Worm (Caenorhabditis elegans): ENCODE data around the gene oac-40.

The oac-40 gene

DNA sequence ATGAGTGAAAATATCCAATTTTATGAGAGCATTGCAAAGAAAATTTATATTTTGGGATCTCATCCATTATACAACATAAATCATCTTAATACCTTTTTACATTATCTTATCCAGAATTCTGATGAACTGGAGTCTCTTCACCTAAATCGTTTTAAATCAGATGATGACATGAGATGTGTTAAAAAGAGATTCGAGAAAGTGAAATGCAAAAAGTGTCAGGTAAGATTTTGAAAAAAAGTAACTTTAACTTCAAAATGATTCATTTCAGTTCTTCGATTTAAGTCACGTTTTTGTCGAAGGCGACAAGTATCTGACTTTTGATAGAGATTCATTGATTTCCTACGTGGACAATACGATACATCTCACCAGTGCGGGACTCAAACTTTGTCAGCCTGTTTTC, 2.3 kb downstream of the oac-40 start:
- TF ChIP-seq flt-1 (GFP tag; IDR thresholded peaks at IDR 0.05), result no peak
- no peak for TF ChIP-seq ztf-23 (GFP tag; IDR thresholded peaks at IDR 0.05)
- TF ChIP-seq ref-1 (GFP tag; conservative IDR thresholded peaks at IDR 0.05), result no peak
- TF ChIP-seq klf-2 (GFP tag; conservative IDR thresholded peaks at IDR 0.05), result no peak
- TF ChIP-seq cog-1 (tag; optimal IDR thresholded peaks at IDR 0.05), result no peak
- no peak for TF ChIP-seq T22C8.4 (GFP tag; IDR thresholded peaks at IDR 0.05)
- TF ChIP-seq tab-1 (GFP tag; IDR thresholded peaks at IDR 0.05), result no peak
- no peak for TF ChIP-seq ztf-29 (GFP tag; IDR thresholded peaks at IDR 0.05)
- TF ChIP-seq med-1 (GFP tag; optimal IDR thresholded peaks at IDR 0.05; ENCODE audit: insufficient read depth), result no peak

DNA sequence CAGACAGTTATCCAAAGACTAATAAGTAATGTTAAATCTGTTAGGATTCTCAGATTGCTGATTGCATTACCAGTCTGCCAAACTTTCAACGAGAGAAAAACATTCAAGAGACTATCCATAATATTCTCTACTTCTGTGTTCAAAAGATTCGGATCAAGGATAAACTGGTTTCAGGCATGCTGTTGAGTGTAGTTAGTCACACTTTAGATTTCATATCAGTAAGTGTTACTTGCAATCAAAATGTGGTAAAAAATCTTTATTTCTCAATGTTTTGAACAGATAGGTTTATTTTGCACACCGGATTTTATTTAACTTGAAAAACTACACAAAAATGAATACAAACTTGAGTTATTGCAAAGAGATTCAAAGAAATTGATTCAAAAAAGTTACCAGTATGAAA, 5.5 kb downstream of the oac-40 start, which contains the start of gene oac-41:
oac-41 (minus strand) TSS at position 101 of the 400 bp plus-strand sequence.
- no peak for TF ChIP-seq ztf-23 (GFP tag; IDR thresholded peaks at IDR 0.05)
- TF ChIP-seq tab-1 (GFP tag; IDR thresholded peaks at IDR 0.05), result no peak
- no peak for TF ChIP-seq med-1 (GFP tag; optimal IDR thresholded peaks at IDR 0.05; ENCODE audit: insufficient read depth)
- no peak for TF ChIP-seq T22C8.4 (GFP tag; IDR thresholded peaks at IDR 0.05)
- no peak for TF ChIP-seq cog-1 (tag; optimal IDR thresholded peaks at IDR 0.05)
- TF ChIP-seq flt-1 (GFP tag; IDR thresholded peaks at IDR 0.05), result no peak
- no peak for TF ChIP-seq klf-2 (GFP tag; conservative IDR thresholded peaks at IDR 0.05)
- TF ChIP-seq ztf-29 (GFP tag; IDR thresholded peaks at IDR 0.05), result no peak
- no peak for TF ChIP-seq ref-1 (GFP tag; conservative IDR thresholded peaks at IDR 0.05)

DNA sequence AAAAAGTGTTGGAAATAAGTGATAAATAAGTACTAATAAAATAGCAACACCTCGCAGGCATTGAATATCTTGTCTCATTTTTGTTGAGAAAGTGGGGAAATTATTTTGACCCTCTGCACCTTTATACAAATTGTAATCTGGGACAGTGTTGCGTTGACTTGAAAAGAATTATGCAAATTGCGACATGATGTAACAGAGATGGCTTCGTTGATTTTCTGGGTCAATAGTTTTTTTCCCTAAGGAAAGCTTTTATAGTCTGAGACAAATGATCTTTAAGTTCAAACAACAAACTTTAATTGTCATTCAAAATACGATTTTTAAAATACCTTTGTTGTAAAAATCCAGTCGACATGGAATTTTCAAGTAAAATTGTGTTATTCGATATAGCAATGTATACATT, 8.1 kb downstream of the oac-40 start, which contains the start of gene bus-1:
bus-1 (minus strand) TSS at position 101 of the 400 bp plus-strand sequence.
- no peak for TF ChIP-seq cog-1 (tag; optimal IDR thresholded peaks at IDR 0.05)
- TF ChIP-seq ztf-23 (GFP tag; IDR thresholded peaks at IDR 0.05), result no peak
- no peak for TF ChIP-seq ref-1 (GFP tag; conservative IDR thresholded peaks at IDR 0.05)
- TF ChIP-seq med-1 (GFP tag; optimal IDR thresholded peaks at IDR 0.05; ENCODE audit: insufficient read depth), result no peak

DNA sequence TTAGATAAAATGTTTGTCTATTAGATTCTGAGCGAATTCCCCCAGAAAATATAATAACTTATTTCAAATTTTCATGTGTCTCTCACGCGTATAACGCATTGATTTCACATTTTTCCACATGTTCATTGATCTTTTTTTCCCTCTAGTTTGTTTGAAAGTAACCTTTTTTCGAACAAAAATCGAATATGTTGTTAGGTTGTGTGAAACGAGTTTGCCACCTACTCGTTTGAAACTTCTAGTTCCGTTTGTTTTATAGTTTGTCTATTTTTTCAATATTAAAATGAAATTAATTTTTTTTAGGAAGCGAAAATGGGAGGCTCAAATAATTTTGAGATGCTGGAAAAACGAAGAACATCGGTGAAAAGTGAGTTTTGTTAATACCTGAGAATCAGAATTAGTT, 13.7 kb downstream of the oac-40 start, which contains the start of gene C25E10.5:
C25E10.5 (plus strand) TSS at position 301 of the 400 bp plus-strand sequence.
- no peak for TF ChIP-seq ztf-23 (GFP tag; IDR thresholded peaks at IDR 0.05)
- no peak for TF ChIP-seq T22C8.4 (GFP tag; IDR thresholded peaks at IDR 0.05)
- TF ChIP-seq med-1 (GFP tag; optimal IDR thresholded peaks at IDR 0.05; ENCODE audit: insufficient read depth), result no peak
- TF ChIP-seq ztf-29 (GFP tag; IDR thresholded peaks at IDR 0.05), result no peak

DNA sequence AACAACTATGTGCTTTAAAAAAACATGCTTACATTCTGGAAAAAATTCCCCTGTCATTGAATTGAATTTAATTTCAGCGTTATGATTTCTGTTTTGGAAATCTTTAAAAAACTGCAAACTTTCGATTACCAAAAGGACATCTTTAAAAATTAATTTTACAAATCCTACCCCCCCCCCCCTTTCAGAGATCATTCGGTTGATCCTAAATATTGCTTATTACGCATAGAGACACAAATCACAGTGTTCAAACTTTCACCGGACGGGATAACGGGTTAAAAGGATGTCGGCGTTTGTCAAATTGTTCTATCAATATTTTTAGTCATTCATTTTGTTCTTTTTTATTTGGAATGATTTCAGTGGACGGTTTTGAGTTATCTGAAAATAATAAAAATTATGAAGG, 16.7 kb downstream of the oac-40 start, which contains the start of gene C25E10.4:
C25E10.4 (plus strand) TSS at position 301 of the 400 bp plus-strand sequence.
- TF ChIP-seq ztf-23 (GFP tag; IDR thresholded peaks at IDR 0.05) (no peak), cog-1 (tag; optimal IDR thresholded peaks at IDR 0.05) (no peak), ztf-29 (GFP tag; IDR thresholded peaks at IDR 0.05) (no peak), tab-1 (GFP tag; IDR thresholded peaks at IDR 0.05) (no peak), flt-1 (GFP tag; IDR thresholded peaks at IDR 0.05) (no peak), ref-1 (GFP tag; conservative IDR thresholded peaks at IDR 0.05) (no peak), klf-2 (GFP tag; conservative IDR thresholded peaks at IDR 0.05) (no peak), T22C8.4 (GFP tag; IDR thresholded peaks at IDR 0.05) (no peak), med-1 (GFP tag; optimal IDR thresholded peaks at IDR 0.05; ENCODE audit: insufficient read depth) (no peak)

DNA sequence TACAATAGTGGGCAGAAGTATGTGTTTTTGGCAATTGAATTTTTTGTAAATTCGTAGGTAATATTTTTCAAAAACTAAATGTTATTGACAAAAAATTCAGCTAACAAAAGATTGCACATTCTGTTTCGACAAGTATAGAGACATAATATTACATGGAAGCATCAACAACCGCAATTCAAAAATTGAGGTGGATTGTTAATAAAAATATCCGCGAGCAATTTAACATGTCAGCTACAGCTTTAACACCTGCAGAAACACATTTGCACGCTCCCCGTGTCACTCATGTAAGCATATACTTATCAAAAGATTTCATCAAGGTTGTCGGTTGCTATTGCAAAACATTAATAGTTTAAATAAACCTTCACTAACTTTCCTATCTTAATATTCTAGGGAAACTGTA, 19.1 kb downstream of the oac-40 start, which contains the start of gene srsx-34:
srsx-34 (plus strand) TSS at position 301 of the 400 bp plus-strand sequence.
- TF ChIP-seq ref-1 (GFP tag; conservative IDR thresholded peaks at IDR 0.05) (no peak), ztf-23 (GFP tag; IDR thresholded peaks at IDR 0.05) (no peak)

DNA sequence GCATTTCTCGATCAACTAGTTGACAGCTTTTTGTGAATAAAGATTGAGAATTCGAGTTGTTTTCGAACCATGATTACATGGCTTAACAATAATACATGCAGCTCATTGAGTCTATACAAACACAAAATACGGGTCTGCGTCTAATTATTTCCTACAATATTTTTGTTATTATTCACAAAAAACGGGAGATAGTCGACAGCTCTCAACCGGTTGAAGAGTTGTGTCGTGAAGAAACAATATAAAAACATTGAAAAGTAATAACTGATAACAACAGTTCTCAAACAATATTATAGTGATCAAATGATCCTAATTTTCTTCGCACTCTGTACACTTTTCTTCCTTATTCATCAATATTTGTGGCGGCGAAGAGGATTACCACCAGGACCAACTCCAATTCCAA, 24.5 kb downstream of the oac-40 start, which contains the start of gene cyp-33B1:
cyp-33B1 (plus strand) TSS at position 301 of the 400 bp plus-strand sequence.
- no peak for TF ChIP-seq cog-1 (tag; optimal IDR thresholded peaks at IDR 0.05)
- no peak for TF ChIP-seq ztf-29 (GFP tag; IDR thresholded peaks at IDR 0.05)
- TF ChIP-seq flt-1 (GFP tag; IDR thresholded peaks at IDR 0.05), result no peak
- no peak for TF ChIP-seq klf-2 (GFP tag; conservative IDR thresholded peaks at IDR 0.05)
- TF ChIP-seq med-1 (GFP tag; optimal IDR thresholded peaks at IDR 0.05; ENCODE audit: insufficient read depth), result no peak
- TF ChIP-seq tab-1 (GFP tag; IDR thresholded peaks at IDR 0.05), result no peak
- TF ChIP-seq ztf-23 (GFP tag; IDR thresholded peaks at IDR 0.05), result no peak
- no peak for TF ChIP-seq ref-1 (GFP tag; conservative IDR thresholded peaks at IDR 0.05)
- no peak for TF ChIP-seq T22C8.4 (GFP tag; IDR thresholded peaks at IDR 0.05)

DNA sequence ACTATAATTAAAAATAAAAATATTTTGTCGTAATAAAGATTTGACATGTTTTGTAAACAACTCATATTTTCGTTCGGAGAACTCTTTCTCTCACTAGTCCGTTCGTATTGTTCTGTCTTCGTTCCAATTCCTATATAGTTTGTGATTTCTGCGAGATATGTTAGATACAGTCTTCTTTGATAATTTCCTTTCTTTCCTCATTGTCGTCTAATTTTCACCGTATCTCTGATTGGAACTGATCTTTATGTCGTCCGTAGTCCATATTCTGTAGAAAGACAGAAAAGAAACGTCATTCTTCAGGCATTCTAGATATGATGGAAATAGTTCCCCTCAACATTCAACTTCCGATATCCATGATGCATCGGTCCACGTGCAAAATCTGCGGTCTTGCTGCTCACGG, 28.3 kb downstream of the oac-40 start, which contains the start of gene nhr-30:
nhr-30 (plus strand) TSS at position 301 of the 400 bp plus-strand sequence.
- TF ChIP-seq med-1 (GFP tag; optimal IDR thresholded peaks at IDR 0.05; ENCODE audit: insufficient read depth) (no peak), ref-1 (GFP tag; conservative IDR thresholded peaks at IDR 0.05) (no peak), cog-1 (tag; optimal IDR thresholded peaks at IDR 0.05) (no peak), tab-1 (GFP tag; IDR thresholded peaks at IDR 0.05) (no peak), ztf-29 (GFP tag; IDR thresholded peaks at IDR 0.05) (no peak), ztf-23 (GFP tag; IDR thresholded peaks at IDR 0.05) (no peak), klf-2 (GFP tag; conservative IDR thresholded peaks at IDR 0.05) (no peak), T22C8.4 (GFP tag; IDR thresholded peaks at IDR 0.05) (no peak), flt-1 (GFP tag; IDR thresholded peaks at IDR 0.05) (no peak)

DNA sequence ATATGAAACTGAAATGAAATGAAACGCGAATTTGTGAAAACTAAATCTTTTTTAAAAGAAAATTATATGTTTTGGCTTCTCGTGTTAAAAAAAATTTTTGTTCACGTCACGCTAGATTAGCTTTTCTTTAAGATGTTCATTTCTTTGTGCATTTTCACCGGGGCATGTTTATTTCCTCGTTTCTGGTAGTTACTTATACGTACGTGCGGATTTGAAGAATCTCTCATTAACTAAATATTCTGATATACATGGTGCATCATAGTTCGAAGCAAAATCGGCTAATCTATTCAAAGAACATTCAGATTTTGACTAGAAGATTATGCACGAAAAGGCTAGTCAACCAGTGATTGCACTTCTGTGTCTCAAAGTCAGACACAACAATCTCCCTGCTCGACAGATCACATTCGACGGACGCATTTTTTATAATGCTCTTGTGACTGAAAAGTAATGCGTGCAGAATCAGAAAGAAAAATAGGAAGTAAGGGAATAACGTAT, 31.0 kb downstream of the oac-40 start, which contains the start of gene C25E10.17:
C25E10.17 (minus strand) TSS at position 51 of the 495 bp plus-strand sequence.
- TF ChIP-seq ztf-23 (GFP tag; IDR thresholded peaks at IDR 0.05), result no peak
- no peak for TF ChIP-seq flt-1 (GFP tag; IDR thresholded peaks at IDR 0.05)
- TF ChIP-seq T22C8.4 (GFP tag; IDR thresholded peaks at IDR 0.05), result no peak
- TF ChIP-seq med-1 (GFP tag; optimal IDR thresholded peaks at IDR 0.05; ENCODE audit: insufficient read depth), result no peak
- TF ChIP-seq ref-1 (GFP tag; conservative IDR thresholded peaks at IDR 0.05), result no peak
- TF ChIP-seq tab-1 (GFP tag; IDR thresholded peaks at IDR 0.05), result no peak
- no peak for TF ChIP-seq klf-2 (GFP tag; conservative IDR thresholded peaks at IDR 0.05)
- TF ChIP-seq ztf-29 (GFP tag; IDR thresholded peaks at IDR 0.05), result no peak
- no peak for TF ChIP-seq cog-1 (tag; optimal IDR thresholded peaks at IDR 0.05)

DNA sequence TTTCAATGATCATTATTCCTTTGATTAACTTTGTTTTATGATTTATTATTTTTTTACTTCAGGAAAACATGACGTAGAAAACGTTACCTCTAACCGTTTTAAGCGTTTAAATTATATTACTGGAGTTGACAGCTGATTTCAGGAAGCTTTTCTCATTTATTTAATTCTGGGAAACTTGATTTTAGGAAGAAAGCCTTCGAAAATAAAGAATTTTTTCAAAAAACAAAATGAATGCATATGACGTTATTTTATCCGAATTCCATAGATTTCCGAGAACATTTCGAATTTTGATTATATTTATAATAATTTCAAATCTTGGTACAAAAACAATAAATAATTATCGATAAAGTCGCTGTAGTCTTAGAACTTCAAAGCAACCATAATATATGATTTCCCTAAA, 32.7 kb downstream of the oac-40 start:
- TF ChIP-seq ztf-29 (GFP tag; IDR thresholded peaks at IDR 0.05) (no peak), klf-2 (GFP tag; conservative IDR thresholded peaks at IDR 0.05) (no peak), T22C8.4 (GFP tag; IDR thresholded peaks at IDR 0.05) (no peak), ztf-23 (GFP tag; IDR thresholded peaks at IDR 0.05) (no peak), med-1 (GFP tag; optimal IDR thresholded peaks at IDR 0.05; ENCODE audit: insufficient read depth) (no peak), cog-1 (tag; optimal IDR thresholded peaks at IDR 0.05) (no peak), flt-1 (GFP tag; IDR thresholded peaks at IDR 0.05) (no peak)

Data from whole organism, midembryonic.